Worm (Caenorhabditis elegans): ENCODE data around the gene K10H10.13.

DNA sequence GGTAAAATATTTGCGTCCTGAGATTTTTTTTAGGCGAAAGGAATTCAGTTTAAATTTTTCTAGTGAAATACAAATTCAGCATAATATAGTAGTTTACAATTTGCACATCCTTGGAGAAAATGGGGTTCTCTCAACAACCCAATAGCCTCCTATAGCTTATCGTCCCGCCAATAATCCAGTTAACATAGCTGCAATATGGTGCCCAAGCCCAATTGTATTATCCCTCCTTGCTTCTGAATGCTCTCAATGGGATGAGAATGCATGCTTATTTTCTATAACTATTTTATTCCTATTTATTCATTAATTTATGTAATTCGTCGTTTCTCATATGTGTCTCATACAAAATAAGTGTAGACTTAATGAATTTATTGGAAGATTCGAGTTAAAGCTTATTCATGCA is 41.1 kb downstream of the K10H10.13 start:
- TF ChIP-seq mml-1 (tag; optimal IDR thresholded peaks at IDR 0.05) (no peak), unc-39 (tag; optimal IDR thresholded peaks at IDR 0.05) (no peak), nhr-23 (tag; optimal IDR thresholded peaks at IDR 0.05) (no peak), ama-1 (optimal IDR thresholded peaks at IDR 0.05) (no peak), hmg-11 (tag; optimal IDR thresholded peaks at IDR 0.05) (no peak), R02D3.7 (tag; optimal IDR thresholded peaks at IDR 0.05) (no peak), nhr-25 (tag; optimal IDR thresholded peaks at IDR 0.05) (no peak), lsy-12 (tag; optimal IDR thresholded peaks at IDR 0.05) (no peak), elt-1 (tag; optimal IDR thresholded peaks at IDR 0.05) (no peak), mdl-1 (tag; optimal IDR thresholded peaks at IDR 0.05) (no peak), ceh-9 (tag; optimal IDR thresholded peaks at IDR 0.05) (no peak), nhr-77 (tag; optimal IDR thresholded peaks at IDR 0.05) (no peak), elt-3 (tag; optimal IDR thresholded peaks at IDR 0.05) (no peak), lin-15B (tag; optimal IDR thresholded peaks at IDR 0.05) (no peak)
